Fruit fly (Drosophila melanogaster) whole organism, pupa: Measurements from ENCODE around the gene CG31821.

Experiments
- CG17806 ChIP-seq: fragments of 200-800 bp; sonication (Bioruptor generic); optimal IDR thresholded peaks from 2 replicates; lab custom pipeline; 2018; ENCODE audit warnings: missing biosample characterization, mild to moderate bottlenecking, missing genetic modification characterization, moderate library complexity
- CG32121 ChIP-seq: fragments of 200-800 bp; sonication (Bioruptor generic); IDR thresholded peaks from 2 replicates; pipeline ENCODE4 v1.3.6; 2022; ENCODE audit warnings: missing biosample characterization, missing genetic modification characterization
- CG34367 ChIP-seq: fragments of 200-800 bp; sonication (Bioruptor generic); optimal IDR thresholded peaks from 2 replicates; lab custom pipeline; 2018; ENCODE audit warnings: missing biosample characterization, mild to moderate bottlenecking, missing genetic modification characterization
- CG4496 ChIP-seq: fragments of 200-800 bp; sonication (Bioruptor generic); IDR thresholded peaks from 3 replicates; pipeline ENCODE4 v1.3.6; 2022; ENCODE audit warnings: missing biosample characterization, missing genetic modification characterization
- D1 ChIP-seq: fragments of 200-800 bp; sonication (Bioruptor generic); optimal IDR thresholded peaks from 2 replicates; lab custom pipeline; 2018; ENCODE audit warnings: missing biosample characterization, mild to moderate bottlenecking, missing genetic modification characterization, moderate library complexity
- EcR ChIP-seq: fragments of 200-800 bp; sonication (Bioruptor generic); optimal IDR thresholded peaks from 3 replicates; lab custom pipeline; 2019; ENCODE audit warnings: missing biosample characterization, missing genetic modification characterization, mild to moderate bottlenecking, moderate library complexity, missing genetic modification reagents
- Ets98B ChIP-seq: fragments of 200-800 bp; sonication (Bioruptor generic); IDR thresholded peaks from 2 replicates; pipeline ENCODE4 v1.3.6; 2022; ENCODE audit warnings: missing biosample characterization, missing genetic modification characterization
- Pif1A ChIP-seq: fragments of 200-800 bp; sonication (Bioruptor generic); optimal IDR thresholded peaks from 3 replicates; lab custom pipeline; 2016; ENCODE audit warnings: missing biosample characterization, missing genetic modification characterization
- Snoo ChIP-seq: fragments of 200-800 bp; sonication (Bioruptor generic); optimal IDR thresholded peaks from 3 replicates; lab custom pipeline; 2017; ENCODE audit warnings: missing biosample characterization, mild to moderate bottlenecking, missing genetic modification characterization, inconsistent platforms
- fd96Ca ChIP-seq: fragments of 200-800 bp; sonication (Bioruptor generic); IDR thresholded peaks from 3 replicates; pipeline ENCODE4 v1.3.6; 2022; ENCODE audit warnings: missing biosample characterization, missing genetic modification characterization
- rn ChIP-seq: fragments of 200-800 bp; sonication (Bioruptor generic); IDR thresholded peaks from 2 replicates; pipeline ENCODE4 v1.3.6; 2022; ENCODE audit warnings: missing biosample characterization, missing genetic modification characterization

DNA sequence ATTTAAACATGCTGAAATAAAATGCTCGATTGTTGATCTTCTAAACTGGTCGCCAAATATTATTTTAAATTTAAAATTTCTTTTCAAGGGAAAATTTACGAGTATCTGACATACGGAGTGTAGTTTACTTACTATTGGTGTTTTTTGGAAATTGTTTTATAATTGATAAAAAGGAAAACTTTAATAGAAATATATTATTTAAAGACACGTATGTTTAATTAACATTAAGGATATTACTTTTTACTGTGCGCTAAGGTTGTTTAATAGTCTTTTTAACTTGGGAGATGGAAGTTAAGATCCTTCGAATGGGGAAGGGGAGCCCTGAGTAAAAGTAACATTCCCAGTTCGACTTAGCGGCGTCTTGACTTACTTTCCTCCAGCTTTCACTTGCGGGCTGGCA, 22.2 kb downstream of the CG31821 start, which contains the start of gene CG7653:
- no peak for TF ChIP-seq fd96Ca (GFP tag; lab: Robert Waterston, UW)
- no peak for TF ChIP-seq CG4496 (GFP tag; lab: Robert Waterston, UW)
- no peak for TF ChIP-seq EcR (GFP tag; lab: Kevin White, UChicago)
- no peak for TF ChIP-seq D1
- no peak for TF ChIP-seq Ets98B
- no peak for TF ChIP-seq CG34367 (tag; lab: Kevin White, UChicago)
- TF ChIP-seq rn, result no peak
- TF ChIP-seq Pif1A, result no peak
- no peak for TF ChIP-seq CG17806 (tag; lab: Kevin White, UChicago)
- TF ChIP-seq CG32121 (GFP tag; lab: Robert Waterston, UW), result no peak
- TF ChIP-seq Snoo (tag; lab: Kevin White, UChicago), result no peak
